Worm (Caenorhabditis elegans) whole organism, midembryonic: ENCODE data around the gene efhc-1.

Source experiments
- T22C8.4 ChIP-seq: fragments of 200-800 bp; sonication (Bioruptor generic); IDR thresholded peaks from 2 replicates; pipeline ENCODE4 v1.3.6; 2022; ENCODE audit warnings: missing genetic modification characterization, missing compliant biosample characterization
- cog-1 ChIP-seq: sonication (generic microtip); optimal IDR thresholded peaks from 2 replicates; lab custom pipeline; 2016; ENCODE audit warnings: missing genetic modification characterization, missing compliant biosample characterization
- flt-1 ChIP-seq: fragments of 200-800 bp; sonication (Bioruptor generic); IDR thresholded peaks from 2 replicates; pipeline ENCODE4 v1.3.6; 2022; ENCODE audit warnings: missing genetic modification characterization, missing compliant biosample characterization
- klf-2 ChIP-seq: fragments of 200-800 bp; sonication (Bioruptor generic); conservative IDR thresholded peaks from 2 replicates; pipeline ENCODE4 v1.3.6; 2022; ENCODE audit warnings: missing genetic modification reagents, missing genetic modification characterization, missing compliant biosample characterization
- med-1 ChIP-seq: sonication (generic microtip); optimal IDR thresholded peaks from 2 replicates; lab custom pipeline; 2017; ENCODE audit warnings: missing genetic modification characterization, mild to moderate bottlenecking, missing compliant biosample characterization, antibody characterized with exemption, missing genetic modification reagents; ENCODE audit not compliant: insufficient read depth
- ref-1 ChIP-seq: fragments of 200-800 bp; sonication (Bioruptor generic); conservative IDR thresholded peaks from 2 replicates; pipeline ENCODE4 v1.3.6; 2022; ENCODE audit warnings: missing genetic modification reagents, missing genetic modification characterization, missing compliant biosample characterization
- tab-1 ChIP-seq: fragments of 200-800 bp; sonication (Bioruptor generic); IDR thresholded peaks from 2 replicates; pipeline ENCODE4 v1.3.6; 2022; ENCODE audit warnings: missing genetic modification characterization, missing compliant biosample characterization
- ztf-23 ChIP-seq: fragments of 200-800 bp; sonication (Bioruptor generic); IDR thresholded peaks from 2 replicates; pipeline ENCODE4 v1.3.6; 2022; ENCODE audit warnings: missing genetic modification reagents, missing genetic modification characterization, missing compliant biosample characterization
- ztf-29 ChIP-seq: fragments of 200-800 bp; sonication (Bioruptor generic); IDR thresholded peaks from 2 replicates; pipeline ENCODE4 v1.3.6; 2022; ENCODE audit warnings: missing genetic modification reagents, missing genetic modification characterization, missing compliant biosample characterization

Gene efhc-1

DNA sequence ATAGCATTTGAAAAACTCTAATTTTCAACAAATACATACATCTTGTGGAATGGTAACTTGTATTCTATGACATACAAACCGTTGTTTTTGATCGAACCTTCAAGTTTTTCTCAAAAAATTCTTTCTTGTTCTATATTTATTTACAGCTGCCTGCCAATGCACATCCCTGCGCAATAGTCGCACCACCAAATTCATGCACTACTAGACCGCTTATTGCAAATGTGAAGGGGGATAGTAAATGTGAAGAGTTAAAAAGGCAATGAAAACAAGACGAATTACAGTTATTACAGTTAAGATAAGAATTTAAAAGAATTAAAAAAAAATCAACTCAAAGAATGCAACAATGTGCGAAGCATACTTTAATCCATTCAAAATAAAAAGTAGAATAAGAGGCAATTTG lies 4.3 kb upstream of the efhc-1 start:
- TF ChIP-seq cog-1 (tag; lab: Kevin White, UChicago) (no peak), T22C8.4 (GFP tag; lab: Robert Waterston, UW) (no peak), ztf-23 (GFP tag; lab: Robert Waterston, UW) (no peak), flt-1 (GFP tag; lab: Robert Waterston, UW) (no peak), klf-2 (GFP tag; lab: Robert Waterston, UW) (no peak), ref-1 (GFP tag; lab: Robert Waterston, UW) (no peak), med-1 (no peak), tab-1 (GFP tag; lab: Robert Waterston, UW) (no peak)

DNA sequence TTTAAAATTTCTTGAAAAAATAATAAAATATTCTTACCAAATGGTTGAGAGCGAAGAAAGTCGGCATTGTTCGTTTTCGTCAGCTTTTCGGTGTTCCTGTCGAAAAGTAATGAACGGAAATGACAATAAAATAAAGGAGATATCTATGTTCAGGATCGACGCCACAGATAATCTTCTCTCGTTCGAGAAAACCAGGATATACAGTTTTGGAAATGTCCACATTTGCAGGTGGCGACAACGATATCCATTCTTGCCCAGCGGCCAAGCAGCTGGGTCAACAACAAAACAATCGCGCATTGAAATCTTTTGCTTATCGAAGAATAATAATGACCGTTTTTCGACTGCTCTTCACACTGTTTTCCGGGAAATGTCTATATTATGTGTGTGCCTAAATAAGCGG lies 2.5 kb upstream of the efhc-1 start, which contains the start of gene R07E3.7:
TSS of gene R07E3.7 (minus strand) at position 101 of the 400 bp plus-strand sequence.
- TF ChIP-seq ref-1 (GFP tag; lab: Robert Waterston, UW) (no peak), ztf-23 (GFP tag; lab: Robert Waterston, UW) (no peak), cog-1 (tag; lab: Kevin White, UChicago) (no peak), T22C8.4 (GFP tag; lab: Robert Waterston, UW) (no peak), tab-1 (GFP tag; lab: Robert Waterston, UW) (no peak), flt-1 (GFP tag; lab: Robert Waterston, UW) (no peak), klf-2 (GFP tag; lab: Robert Waterston, UW) (no peak), ztf-29 (GFP tag; lab: Robert Waterston, UW) (no peak), med-1 (no peak)

- no peak for TF ChIP-seq klf-2 (GFP tag; lab: Robert Waterston, UW)
- TF ChIP-seq cog-1 (tag; lab: Kevin White, UChicago), result peak; percentile 12
- TF ChIP-seq ztf-29 (GFP tag; lab: Robert Waterston, UW), result no peak
- 0 out of 2 replicates have a peak, but pooled peaks have one; percentile 49 for TF ChIP-seq ztf-23 (GFP tag; lab: Robert Waterston, UW)
- TF ChIP-seq ref-1 (GFP tag; lab: Robert Waterston, UW), result no peak
Measured at ce11 chrX:10372556-10372955, 14.4 kb downstream of the efhc-1 start, which contains the start of gene Y49A10A.2. TSS of gene Y49A10A.2 (minus strand) at chrX:10372664.

- TF ChIP-seq ref-1 (GFP tag; lab: Robert Waterston, UW), result no peak
- TF ChIP-seq ztf-23 (GFP tag; lab: Robert Waterston, UW), result no peak
- TF ChIP-seq tab-1 (GFP tag; lab: Robert Waterston, UW), result no peak
- TF ChIP-seq klf-2 (GFP tag; lab: Robert Waterston, UW), result no peak
Measured at ce11 chrX:10373581-10373980, 15.4 kb downstream of the efhc-1 start.

ce11 chrX:10376989-10377388 lies 18.8 kb downstream of the efhc-1 start:
- TF ChIP-seq flt-1 (GFP tag; lab: Robert Waterston, UW) (no peak), ref-1 (GFP tag; lab: Robert Waterston, UW) (no peak), ztf-23 (GFP tag; lab: Robert Waterston, UW) (no peak), T22C8.4 (GFP tag; lab: Robert Waterston, UW) (no peak), klf-2 (GFP tag; lab: Robert Waterston, UW) (no peak), med-1 (no peak), tab-1 (GFP tag; lab: Robert Waterston, UW) (no peak), ztf-29 (GFP tag; lab: Robert Waterston, UW) (no peak), cog-1 (tag; lab: Kevin White, UChicago) (no peak)

DNA sequence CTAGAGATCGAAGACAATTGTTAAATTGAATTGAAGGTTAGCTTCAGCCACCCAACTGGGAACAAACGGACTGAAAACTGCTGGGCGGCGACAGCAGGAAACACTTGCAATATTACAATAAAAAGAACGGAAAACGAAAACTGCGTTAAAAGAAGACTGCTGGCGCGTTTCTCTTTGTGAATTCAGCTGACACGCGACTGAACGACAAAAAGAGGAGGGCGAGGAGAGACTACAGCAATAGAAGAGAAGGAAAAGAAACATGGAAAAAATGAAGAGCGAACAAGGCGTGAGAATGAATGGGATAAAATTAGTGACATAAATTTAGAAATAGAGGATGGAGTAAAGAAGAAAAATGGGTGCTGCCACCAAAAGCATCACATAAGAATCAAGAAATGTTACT lies 19.5 kb downstream of the efhc-1 start:
- TF ChIP-seq T22C8.4 (GFP tag; lab: Robert Waterston, UW), result no peak
- no peak for TF ChIP-seq flt-1 (GFP tag; lab: Robert Waterston, UW)
- TF ChIP-seq med-1, result no peak
- no peak for TF ChIP-seq ztf-23 (GFP tag; lab: Robert Waterston, UW)
- TF ChIP-seq cog-1 (tag; lab: Kevin White, UChicago), result peak; percentile 39

- no peak for TF ChIP-seq tab-1 (GFP tag; lab: Robert Waterston, UW)
- no peak for TF ChIP-seq ref-1 (GFP tag; lab: Robert Waterston, UW)
- no peak for TF ChIP-seq T22C8.4 (GFP tag; lab: Robert Waterston, UW)
- no peak for TF ChIP-seq cog-1 (tag; lab: Kevin White, UChicago)
- TF ChIP-seq klf-2 (GFP tag; lab: Robert Waterston, UW), result no peak
- TF ChIP-seq flt-1 (GFP tag; lab: Robert Waterston, UW), result no peak
- TF ChIP-seq ztf-29 (GFP tag; lab: Robert Waterston, UW), result no peak
- no peak for TF ChIP-seq med-1
- no peak for TF ChIP-seq ztf-23 (GFP tag; lab: Robert Waterston, UW)
Measured at ce11 chrX:10379678-10380077, 21.5 kb downstream of the efhc-1 start, which contains the start of gene rme-4. TSS of gene rme-4 (minus strand) at chrX:10379845.

DNA sequence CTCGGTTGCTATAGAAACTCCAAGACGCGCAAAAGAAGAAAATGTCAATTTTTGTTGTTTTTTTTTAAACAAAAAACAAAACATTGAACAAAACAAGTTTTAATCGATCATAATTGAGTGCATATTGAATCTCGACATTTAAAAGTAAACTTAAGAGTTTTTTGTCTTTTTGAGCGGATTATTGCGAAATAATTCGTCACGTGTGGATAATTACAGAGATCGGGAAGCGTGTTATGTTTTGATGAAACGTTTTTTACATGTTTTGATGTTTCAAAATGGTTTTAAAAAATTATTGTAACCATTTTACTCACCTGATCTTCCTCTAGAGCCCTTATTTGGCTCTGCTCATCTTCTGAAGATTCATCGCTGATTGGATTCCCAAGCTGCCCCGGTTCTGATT lies 27.8 kb downstream of the efhc-1 start:
- TF ChIP-seq tab-1 (GFP tag; lab: Robert Waterston, UW) (no peak), flt-1 (GFP tag; lab: Robert Waterston, UW) (no peak), ztf-23 (GFP tag; lab: Robert Waterston, UW) (no peak), ref-1 (GFP tag; lab: Robert Waterston, UW) (no peak), med-1 (no peak), T22C8.4 (GFP tag; lab: Robert Waterston, UW) (no peak), klf-2 (GFP tag; lab: Robert Waterston, UW) (no peak), ztf-29 (GFP tag; lab: Robert Waterston, UW) (no peak), cog-1 (tag; lab: Kevin White, UChicago) (no peak)

DNA sequence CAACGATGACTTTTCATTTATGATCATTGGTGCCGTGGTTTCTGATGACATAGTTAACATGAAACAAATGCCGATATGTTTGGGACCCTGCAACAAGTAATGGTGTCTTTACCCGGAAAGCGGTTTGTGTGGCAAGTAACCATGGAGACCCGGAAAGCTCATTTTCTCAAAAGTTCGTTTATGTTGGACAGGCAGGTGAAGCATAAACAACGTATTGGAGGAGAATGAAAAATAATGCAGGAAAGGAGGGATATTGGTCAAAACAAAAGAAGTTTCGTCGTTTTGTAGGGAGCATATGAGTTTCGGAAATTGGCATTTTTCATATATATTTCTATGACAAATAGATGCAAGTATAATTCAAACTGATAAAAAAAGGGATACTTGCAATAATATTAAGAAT lies 28.2 kb downstream of the efhc-1 start, which contains the start of gene dyf-6:
TSS of gene dyf-6 (minus strand) at position 101 of the 400 bp plus-strand sequence.
- no peak for TF ChIP-seq med-1
- no peak for TF ChIP-seq ztf-23 (GFP tag; lab: Robert Waterston, UW)
- TF ChIP-seq ref-1 (GFP tag; lab: Robert Waterston, UW), result no peak

DNA sequence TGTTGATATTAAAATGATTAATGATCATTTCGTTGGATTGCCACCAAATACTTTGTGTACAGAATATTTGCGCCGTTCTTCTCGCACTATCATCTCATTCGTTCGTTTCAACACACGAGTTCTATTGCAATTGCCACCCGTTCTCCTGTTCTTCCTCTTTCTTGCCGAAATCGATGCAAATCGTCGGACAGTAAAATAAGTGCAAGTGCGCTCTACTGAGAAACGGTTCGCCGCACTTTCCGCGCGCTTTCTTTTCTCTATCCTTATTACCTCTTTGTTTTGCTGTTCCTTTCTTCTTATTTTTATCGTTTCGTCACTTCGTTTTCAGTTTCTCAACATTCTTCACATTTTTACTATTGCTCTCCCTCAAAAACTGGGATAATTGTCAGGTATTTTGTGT lies 33.0 kb downstream of the efhc-1 start:
- TF ChIP-seq cog-1 (tag; lab: Kevin White, UChicago) (peak; percentile 10), tab-1 (GFP tag; lab: Robert Waterston, UW) (no peak)
